Worm (Caenorhabditis elegans) whole organism, young adult: ENCODE data around the gene ZC168.2.

Experiments used
- B0035.1 ChIP-seq: sonication (generic microtip); optimal IDR thresholded peaks from 2 replicates; lab custom pipeline; 2016; ENCODE audit warnings: missing genetic modification characterization, mild to moderate bottlenecking, missing compliant biosample characterization, missing genotype, missing genetic modification reagents
- B0336.3 ChIP-seq: fragments of 200-800 bp; sonication (Bioruptor generic); IDR thresholded peaks from 2 replicates; pipeline ENCODE4 v1.3.6; 2022; ENCODE audit warnings: missing genetic modification characterization, missing compliant biosample characterization
- C06A6.2 ChIP-seq: fragments of 200-800 bp; sonication (Bioruptor generic); conservative IDR thresholded peaks from 2 replicates; pipeline ENCODE4 v1.3.6; 2022; ENCODE audit warnings: missing genetic modification characterization, missing compliant biosample characterization
- D2030.7 ChIP-seq: fragments of 200-800 bp; sonication (Bioruptor generic); IDR thresholded peaks from 2 replicates; pipeline ENCODE4 v1.3.6; 2022; ENCODE audit warnings: missing genetic modification reagents, missing genetic modification characterization, missing compliant biosample characterization
- F22D6.2 ChIP-seq: sonication (generic microtip); optimal IDR thresholded peaks from 2 replicates; lab custom pipeline; 2016; ENCODE audit warnings: mild to moderate bottlenecking, missing genetic modification characterization, missing compliant biosample characterization
- F23B12.7 ChIP-seq: sonication (generic microtip); optimal IDR thresholded peaks from 2 replicates; lab custom pipeline; 2017; ENCODE audit warnings: missing genetic modification characterization, mild to moderate bottlenecking, missing compliant biosample characterization, antibody characterized with exemption, moderate library complexity; ENCODE audit not compliant: insufficient read depth
- F37B4.10 ChIP-seq: fragments of 200-800 bp; sonication (Bioruptor generic); IDR thresholded peaks from 2 replicates; pipeline ENCODE4 v1.3.6; 2022; ENCODE audit warnings: missing genetic modification characterization, missing compliant biosample characterization
- F49E8.2 ChIP-seq: sonication (generic microtip); optimal IDR thresholded peaks from 3 replicates; lab custom pipeline; 2017; ENCODE audit warnings: missing genetic modification characterization, mild to moderate bottlenecking, missing compliant biosample characterization, antibody characterized with exemption, moderate library complexity; ENCODE audit not compliant: insufficient read depth
- F52B5.7 ChIP-seq: sonication (generic microtip); optimal IDR thresholded peaks from 2 replicates; lab custom pipeline; 2016; ENCODE audit warnings: mild to moderate bottlenecking, missing genetic modification characterization, missing compliant biosample characterization
- F57C9.4 ChIP-seq: sonication (generic microtip); optimal IDR thresholded peaks from 2 replicates; lab custom pipeline; 2017; ENCODE audit warnings: mild to moderate bottlenecking, missing genetic modification characterization, missing compliant biosample characterization
- T07F8.4 ChIP-seq: sonication (generic microtip); optimal IDR thresholded peaks from 2 replicates; lab custom pipeline; 2016; ENCODE audit warnings: mild to moderate bottlenecking, missing genetic modification characterization, moderate library complexity, missing compliant biosample characterization
- Y53F4B.3 ChIP-seq: fragments of 200-800 bp; sonication (Bioruptor generic); IDR thresholded peaks from 2 replicates; pipeline ENCODE4 v1.3.6; 2022; ENCODE audit warnings: missing genetic modification reagents, missing genetic modification characterization, missing compliant biosample characterization
- Y56A3A.18 ChIP-seq: fragments of 200-800 bp; sonication (Bioruptor generic); IDR thresholded peaks from 2 replicates; pipeline ENCODE4 v1.3.6; 2022; ENCODE audit warnings: missing genetic modification reagents, missing genetic modification characterization, missing compliant biosample characterization
- ZK185.1 ChIP-seq: sonication (generic microtip); optimal IDR thresholded peaks from 2 replicates; lab custom pipeline; 2016; ENCODE audit warnings: mild to moderate bottlenecking, missing genetic modification characterization, missing compliant biosample characterization; ENCODE audit not compliant: poor library complexity, severe bottlenecking
- akir-1 ChIP-seq: fragments of 200-800 bp; sonication (Bioruptor generic); optimal IDR thresholded peaks from 2 replicates; lab custom pipeline; 2018; ENCODE audit warnings: mild to moderate bottlenecking, missing genetic modification characterization, moderate library complexity, missing compliant biosample characterization
- atf-7 ChIP-seq: sonication (generic microtip); optimal IDR thresholded peaks from 2 replicates; lab custom pipeline; 2017; ENCODE audit warnings: mild to moderate bottlenecking, missing genetic modification characterization, missing compliant biosample characterization
- attf-6 ChIP-seq: fragments of 200-800 bp; sonication (Bioruptor generic); IDR thresholded peaks from 2 replicates; pipeline ENCODE4 v1.3.6; 2022; ENCODE audit warnings: missing genetic modification reagents, missing genetic modification characterization, missing compliant biosample characterization
- bed-2 ChIP-seq: fragments of 200-800 bp; sonication (Bioruptor generic); IDR thresholded peaks from 2 replicates; pipeline ENCODE4 v1.3.6; 2022; ENCODE audit warnings: missing genetic modification reagents, missing genetic modification characterization, missing compliant biosample characterization
- ccch-3 ChIP-seq: fragments of 200-800 bp; sonication (Bioruptor generic); optimal IDR thresholded peaks from 2 replicates; lab custom pipeline; 2018; ENCODE audit warnings: mild to moderate bottlenecking, missing genetic modification characterization, missing compliant biosample characterization
- die-1 ChIP-seq: sonication (generic microtip); optimal IDR thresholded peaks from 2 replicates; lab custom pipeline; 2016; ENCODE audit warnings: missing genotype, mild to moderate bottlenecking, missing genetic modification characterization, missing compliant biosample characterization
- efl-1 ChIP-seq: fragments of 150-350 bp; optimal IDR thresholded peaks from 2 replicates; lab custom pipeline; 2014; ENCODE audit warnings: missing biosample characterization, missing genetic modification reagents, missing genetic modification characterization
- egl-44 ChIP-seq: fragments of 200-800 bp; sonication (Bioruptor generic); IDR thresholded peaks from 2 replicates; pipeline ENCODE4 v1.3.6; 2022; ENCODE audit warnings: missing genetic modification reagents, missing genetic modification characterization, missing compliant biosample characterization
- egrh-3 ChIP-seq: fragments of 200-800 bp; sonication (Bioruptor generic); IDR thresholded peaks from 2 replicates; pipeline ENCODE4 v1.3.6; 2022; ENCODE audit warnings: missing genetic modification reagents, missing genetic modification characterization, missing compliant biosample characterization
- ets-4 ChIP-seq: fragments of 200-800 bp; sonication (Bioruptor generic); optimal IDR thresholded peaks from 2 replicates; lab custom pipeline; 2018; ENCODE audit warnings: mild to moderate bottlenecking, missing genetic modification characterization, missing compliant biosample characterization
- him-1 ChIP-seq: sonication (generic microtip); optimal IDR thresholded peaks from 2 replicates; lab custom pipeline; 2016; ENCODE audit warnings: missing genotype, missing genetic modification reagents, missing genetic modification characterization, missing compliant biosample characterization
- lag-1 ChIP-seq: fragments of 200-800 bp; sonication (Bioruptor generic); IDR thresholded peaks from 2 replicates; pipeline ENCODE4 v1.3.6; 2022; ENCODE audit warnings: missing genetic modification reagents, missing genetic modification characterization, missing compliant biosample characterization
- lir-1 ChIP-seq: fragments of 200-800 bp; sonication (Bioruptor generic); conservative IDR thresholded peaks from 2 replicates; pipeline ENCODE4 v1.3.6; 2022; ENCODE audit warnings: missing genetic modification reagents, missing genetic modification characterization, missing compliant biosample characterization
- madf-10 ChIP-seq: sonication (generic microtip); optimal IDR thresholded peaks from 2 replicates; lab custom pipeline; 2016; ENCODE audit warnings: mild to moderate bottlenecking, missing genetic modification characterization, missing compliant biosample characterization
- madf-6 ChIP-seq: fragments of 200-800 bp; sonication (Bioruptor generic); IDR thresholded peaks from 2 replicates; pipeline ENCODE4 v1.3.6; 2022; ENCODE audit warnings: missing genetic modification reagents, missing genetic modification characterization, missing compliant biosample characterization
- mel-28 ChIP-seq: sonication (generic microtip); optimal IDR thresholded peaks from 2 replicates; lab custom pipeline; 2016; ENCODE audit warnings: borderline replicate concordance, mild to moderate bottlenecking, missing genetic modification characterization, missing compliant biosample characterization
- mxl-1 ChIP-seq: sonication (generic microtip); optimal IDR thresholded peaks from 2 replicates; lab custom pipeline; 2016; ENCODE audit warnings: missing genetic modification characterization, missing compliant biosample characterization
- nhr-179 ChIP-seq: sonication (generic microtip); optimal IDR thresholded peaks from 2 replicates; lab custom pipeline; 2016; ENCODE audit warnings: mild to moderate bottlenecking, missing genetic modification characterization, missing compliant biosample characterization
- nhr-80 ChIP-seq: sonication (generic microtip); optimal IDR thresholded peaks from 2 replicates; lab custom pipeline; 2016; ENCODE audit warnings: missing genetic modification characterization, missing compliant biosample characterization
- nhr-90 ChIP-seq: sonication (generic microtip); optimal IDR thresholded peaks from 2 replicates; lab custom pipeline; 2016; ENCODE audit warnings: missing genotype, mild to moderate bottlenecking, missing genetic modification characterization, missing compliant biosample characterization
- pha-4 ChIP-seq: fragments of 150-350 bp; sonication (generic microtip); optimal IDR thresholded peaks from 2 replicates; lab custom pipeline; 2014; ENCODE audit warnings: missing biosample characterization, missing genetic modification reagents, missing genetic modification characterization
- snpc-3.4 ChIP-seq: sonication (generic microtip); optimal IDR thresholded peaks from 2 replicates; lab custom pipeline; 2017; ENCODE audit warnings: missing genetic modification characterization, mild to moderate bottlenecking, missing compliant biosample characterization, antibody characterized with exemption, moderate library complexity, missing genotype, missing genetic modification reagents
- somi-1 ChIP-seq: fragments of 200-800 bp; sonication (Bioruptor generic); optimal IDR thresholded peaks from 2 replicates; lab custom pipeline; 2018; ENCODE audit warnings: mild to moderate bottlenecking, missing genetic modification characterization, missing compliant biosample characterization
- tbp1 ChIP-seq: fragments of 200-800 bp; sonication (Bioruptor generic); optimal IDR thresholded peaks from 2 replicates; lab custom pipeline; 2018; ENCODE audit warnings: mild to moderate bottlenecking, missing genetic modification characterization, missing compliant biosample characterization
- tlf-1 ChIP-seq: fragments of 200-800 bp; sonication (Bioruptor generic); optimal IDR thresholded peaks from 2 replicates; lab custom pipeline; 2018; ENCODE audit warnings: mild to moderate bottlenecking, missing genetic modification characterization, missing compliant biosample characterization
- unc-62 ChIP-seq: fragments of 150-350 bp; optimal IDR thresholded peaks from 2 replicates; lab custom pipeline; 2014; ENCODE audit warnings: missing biosample characterization, missing genetic modification reagents, missing genetic modification characterization

Gene ZC168.2

DNA sequence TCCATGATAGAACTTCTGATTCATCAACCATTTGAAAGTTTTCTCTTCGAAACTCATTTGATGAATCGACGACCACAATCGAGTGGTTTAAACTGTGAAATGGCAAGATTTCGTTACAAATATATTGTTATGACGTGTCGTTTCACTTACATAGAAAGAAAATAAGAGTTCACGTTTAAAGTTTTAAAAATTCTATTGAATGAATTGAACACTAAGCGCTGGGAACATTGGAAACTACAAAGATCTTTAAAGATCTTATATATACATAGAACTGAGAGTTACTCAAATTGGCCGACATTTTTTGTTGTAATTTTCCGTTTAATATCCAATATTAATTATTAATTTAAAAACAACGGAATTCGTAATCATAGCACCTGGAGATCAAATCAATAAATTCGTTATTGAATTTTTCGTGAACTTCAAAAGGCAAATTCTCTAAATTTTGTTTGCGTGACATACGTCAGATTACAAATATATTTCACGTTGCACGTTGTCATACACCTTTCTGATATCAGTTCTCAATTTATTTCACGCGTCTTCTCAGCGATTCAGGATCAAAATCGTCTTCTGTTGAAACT is 29.9 kb downstream of the ZC168.2 start, which contains the start of the genes T25B9.4 and T25B9.6:
Gene T25B9.4 (minus strand): TSS at position 101 of the 578 bp plus-strand sequence.
Gene T25B9.6 (plus strand): TSS at position 528 of the 578 bp plus-strand sequence.
- TF ChIP-seq efl-1 (no peak), D2030.7 (GFP tag; lab: Robert Waterston, UW) (no peak), die-1 (tag; lab: Kevin White, UChicago) (no peak), Y53F4B.3 (no peak), akir-1 (GFP tag; lab: Kevin White, UChicago) (no peak), unc-62 (GFP tag; lab: Kevin White, UChicago) (no peak)

DNA sequence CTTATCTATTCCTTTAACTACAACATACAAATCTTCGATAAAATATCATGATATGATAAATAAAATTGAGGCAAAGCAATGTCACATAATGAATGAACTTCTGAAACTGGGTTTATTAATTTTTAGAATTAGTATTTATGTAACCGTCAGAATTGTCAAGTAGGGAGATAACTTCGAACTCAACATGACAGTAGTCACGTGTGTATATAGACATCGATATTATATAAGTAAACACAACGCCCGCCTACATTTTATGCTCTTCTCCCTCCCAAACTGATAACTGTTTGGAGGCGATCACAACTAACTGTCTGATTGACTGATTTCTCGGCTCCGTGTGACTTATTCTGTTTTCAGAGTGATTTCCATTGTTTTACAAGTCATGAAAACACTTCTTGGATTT is 33.5 kb downstream of the ZC168.2 start, which contains the start of gene ugt-54:
Gene ugt-54 (plus strand): TSS at position 355 of the 400 bp plus-strand sequence.
- TF ChIP-seq nhr-80 (tag; lab: Kevin White, UChicago) (peak; percentile 81), tlf-1 (GFP tag; lab: Kevin White, UChicago) (peak; percentile 12), F37B4.10 (no peak), tbp1 (GFP tag; lab: Kevin White, UChicago) (peak; percentile 10)

DNA sequence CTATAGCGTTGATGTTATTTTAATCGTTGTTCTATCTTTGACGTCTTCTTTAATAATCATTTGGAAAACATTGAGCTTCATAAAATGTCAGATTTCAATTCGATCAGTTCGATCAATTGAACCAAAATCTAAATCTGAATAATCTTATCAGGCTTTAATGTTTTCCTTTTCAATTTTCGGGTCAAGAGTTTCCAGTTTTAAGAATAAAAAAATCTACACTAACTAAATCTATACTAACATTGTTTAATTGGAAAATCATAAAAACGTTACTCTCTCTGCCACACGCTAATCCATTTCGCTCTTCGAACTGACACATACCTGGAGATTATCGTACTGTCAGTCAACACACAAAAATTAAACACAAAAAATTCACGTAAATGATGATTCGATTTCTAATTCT is 36.4 kb downstream of the ZC168.2 start, which contains the start of gene T25B9.11:
Gene T25B9.11 (plus strand): TSS at position 301 of the 400 bp plus-strand sequence.
- no peak for TF ChIP-seq lir-1
- no peak for TF ChIP-seq Y56A3A.18 (GFP tag; lab: Robert Waterston, UW)
- TF ChIP-seq nhr-80 (tag; lab: Kevin White, UChicago), result peak; percentile 32

DNA sequence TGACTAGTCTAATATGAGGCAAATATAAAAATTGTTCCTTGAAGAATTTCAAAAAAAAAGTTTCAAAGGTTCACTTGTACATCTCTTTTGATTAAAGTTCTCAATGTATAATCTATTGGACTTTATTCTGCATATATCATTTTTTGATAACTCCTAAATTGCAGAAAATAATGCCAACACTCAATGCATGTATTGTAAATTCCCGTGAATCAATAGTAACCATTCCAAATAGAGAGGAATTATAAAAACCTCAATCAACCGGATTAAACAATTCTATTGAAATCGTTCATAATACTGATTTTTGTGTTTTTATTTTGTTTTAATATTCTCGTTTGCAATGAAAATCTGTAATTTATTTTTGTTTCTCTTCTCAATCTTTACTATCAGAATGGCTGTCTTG is 37.2 kb downstream of the ZC168.2 start, which contains the start of gene T25B9.12:
Gene T25B9.12 (plus strand): TSS at position 301 of the 400 bp plus-strand sequence.
- TF ChIP-seq ets-4 (GFP tag; lab: Kevin White, UChicago) (no peak), D2030.7 (GFP tag; lab: Robert Waterston, UW) (no peak), mxl-1 (tag; lab: Kevin White, UChicago) (no peak), madf-6 (GFP tag; lab: Robert Waterston, UW) (no peak), tlf-1 (GFP tag; lab: Kevin White, UChicago) (no peak), F22D6.2 (tag; lab: Kevin White, UChicago) (no peak), snpc-3.4 (tag; lab: Kevin White, UChicago) (no peak), ZK185.1 (tag; lab: Kevin White, UChicago) (no peak), F52B5.7 (tag; lab: Kevin White, UChicago) (no peak), egrh-3 (GFP tag; lab: Robert Waterston, UW) (no peak), egl-44 (GFP tag; lab: Robert Waterston, UW) (no peak), somi-1 (no peak), akir-1 (GFP tag; lab: Kevin White, UChicago) (no peak), nhr-90 (tag; lab: Kevin White, UChicago) (no peak), nhr-179 (tag; lab: Kevin White, UChicago) (no peak)

- TF ChIP-seq him-1 (tag; lab: Kevin White, UChicago), result peak; percentile 10
- no peak for TF ChIP-seq ccch-3 (GFP tag; lab: Kevin White, UChicago)
- no peak for TF ChIP-seq bed-2
- TF ChIP-seq B0336.3 (GFP tag; lab: Robert Waterston, UW), result no peak
- no peak for TF ChIP-seq F52B5.7 (tag; lab: Kevin White, UChicago)
- no peak for TF ChIP-seq madf-10 (tag; lab: Kevin White, UChicago)
- no peak for TF ChIP-seq mel-28 (tag; lab: Kevin White, UChicago)
- TF ChIP-seq attf-6, result 0 out of 2 replicates have a peak, but pooled peaks have one; percentile 30
- TF ChIP-seq die-1 (tag; lab: Kevin White, UChicago), result no peak
- TF ChIP-seq F23B12.7 (tag; lab: Kevin White, UChicago), result peak; percentile 37
- TF ChIP-seq C06A6.2 (GFP tag; lab: Robert Waterston, UW), result no peak
- TF ChIP-seq atf-7, result no peak
- no peak for TF ChIP-seq lag-1 (GFP tag; lab: Robert Waterston, UW)
- TF ChIP-seq F49E8.2 (tag; lab: Kevin White, UChicago), result peak; percentile 35
- TF ChIP-seq B0035.1, result no peak
- TF ChIP-seq lir-1, result no peak
- TF ChIP-seq pha-4 (tag; lab: Kevin White, UChicago), result no peak
- no peak for TF ChIP-seq T07F8.4 (tag; lab: Kevin White, UChicago)
- no peak for TF ChIP-seq F57C9.4 (tag; lab: Kevin White, UChicago)
- TF ChIP-seq nhr-80 (tag; lab: Kevin White, UChicago), result no peak
These were observed 38.2 kb downstream of the ZC168.2 start for ce11 chrIV:10766071-10766470.
